Worm (Caenorhabditis elegans): ENCODE results near the gene C03B1.10.

C03B1.10 gene

DNA sequence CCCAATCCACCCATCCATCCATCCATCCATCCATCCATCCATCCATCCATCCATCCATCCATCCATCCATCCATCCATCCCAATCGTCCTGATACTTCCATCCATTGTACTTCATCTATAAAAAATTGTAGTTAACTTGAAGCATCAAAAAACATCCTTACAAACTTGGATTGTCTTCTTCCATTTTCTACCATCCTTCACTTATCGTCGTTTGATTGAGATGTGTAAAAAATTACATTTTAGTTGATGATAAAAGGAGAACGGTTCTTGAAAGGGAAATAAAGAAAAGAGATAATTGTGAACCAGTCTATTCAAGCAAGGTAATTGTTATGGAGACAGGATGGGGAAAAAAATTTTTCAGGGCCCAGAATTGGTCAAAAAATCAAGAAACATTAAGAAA, at the start of gene C03B1.10:
TSS of gene C03B1.10 (minus strand) at position 101 of the 400 bp plus-strand sequence.
- no peak for TF ChIP-seq elt-1 (tag; optimal IDR thresholded peaks at IDR 0.05)
- TF ChIP-seq nhr-10 (tag; optimal IDR thresholded peaks at IDR 0.05): no peak
- no peak for TF ChIP-seq dmd-4 (tag; optimal IDR thresholded peaks at IDR 0.05)
- TF ChIP-seq ztf-11 (tag; optimal IDR thresholded peaks at IDR 0.05): no peak
- no peak for TF ChIP-seq zag-1 (tag; optimal IDR thresholded peaks at IDR 0.05)

DNA sequence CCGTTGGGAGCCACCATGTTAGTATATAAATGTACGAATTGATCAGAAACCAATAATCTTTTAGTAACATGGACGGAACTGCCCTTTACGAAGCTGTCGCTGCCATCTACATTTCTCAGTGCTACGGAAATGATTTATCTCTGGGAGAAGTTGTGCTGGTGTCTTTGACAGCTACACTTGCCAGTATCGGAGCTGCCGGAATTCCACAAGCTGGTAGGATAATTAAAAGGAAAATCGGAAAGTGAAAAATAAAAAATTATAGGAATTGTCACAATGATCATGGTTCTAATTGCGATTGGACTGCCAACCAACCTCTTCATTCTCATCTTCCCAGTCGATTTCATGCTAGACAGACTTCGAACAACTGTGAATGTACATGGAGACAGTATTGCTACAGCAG, 48.2 kb upstream of the C03B1.10 start:
- TF ChIP-seq nhr-21 (tag; optimal IDR thresholded peaks at IDR 0.05) (no peak), snpc-4 (tag; optimal IDR thresholded peaks at IDR 0.05) (no peak), Y55F3AM.14 (GFP tag; optimal IDR thresholded peaks at IDR 0.05) (no peak), ceh-82 (tag; optimal IDR thresholded peaks at IDR 0.05) (no peak), lin-39 (tag; optimal IDR thresholded peaks at IDR 0.05) (no peak), nhr-77 (tag; optimal IDR thresholded peaks at IDR 0.05) (no peak), alr-1 (tag; optimal IDR thresholded peaks at IDR 0.05) (no peak), sem-4 (tag; optimal IDR thresholded peaks at IDR 0.05) (no peak)

DNA sequence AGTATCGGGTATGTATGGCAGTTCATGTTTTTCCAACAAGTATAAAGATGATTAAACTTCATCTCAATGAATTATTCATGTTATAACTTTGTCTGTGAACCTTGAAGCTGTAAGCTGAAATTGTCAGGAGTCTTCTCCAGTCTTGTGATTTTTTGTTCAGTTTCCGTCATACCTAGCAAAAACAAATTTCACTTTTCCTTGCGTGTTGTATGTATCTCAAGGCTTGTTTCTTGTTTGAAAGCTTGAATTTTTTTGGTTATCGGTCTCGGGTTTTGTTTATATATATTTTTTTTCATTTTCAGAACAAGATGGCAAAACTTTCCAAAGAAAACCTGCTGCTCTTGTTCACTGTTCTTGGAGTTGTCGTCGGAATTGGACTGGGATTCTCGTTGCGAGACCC, 45.5 kb upstream of the C03B1.10 start, which contains the start of gene glt-4:
TSS of gene glt-4 (plus strand) at position 301 of the 400 bp plus-strand sequence.
- TF ChIP-seq ztf-11 (tag; optimal IDR thresholded peaks at IDR 0.05) (no peak), sem-4 (tag; optimal IDR thresholded peaks at IDR 0.05) (no peak), nhr-25 (tag; optimal IDR thresholded peaks at IDR 0.05) (no peak)

DNA sequence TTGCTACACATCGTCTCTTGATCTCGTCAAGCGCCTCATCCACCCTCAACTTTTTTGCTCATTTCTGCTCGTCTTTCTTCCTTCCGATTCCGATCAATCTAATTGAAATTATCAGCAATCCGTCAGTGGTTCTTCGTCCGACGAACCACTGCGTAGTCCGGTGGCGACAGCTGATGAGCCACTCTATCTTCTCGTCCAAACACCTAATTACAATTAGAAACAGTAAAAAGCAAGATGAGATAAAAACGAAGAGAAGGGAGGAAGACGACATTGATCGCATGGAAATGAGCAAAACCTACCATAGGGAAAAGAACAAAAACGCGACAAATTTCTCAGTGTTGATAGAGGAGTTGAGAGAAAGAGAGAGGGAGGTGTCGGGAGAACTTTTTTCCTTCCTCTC, 41.8 kb upstream of the C03B1.10 start:
- TF ChIP-seq F13H6.1 (tag; optimal IDR thresholded peaks at IDR 0.05): peak; percentile 6
- no peak for TF ChIP-seq lin-11 (tag; optimal IDR thresholded peaks at IDR 0.05)
- peak in 1 of 2 experiments; percentile 5 for TF ChIP-seq lsy-2 (tag; optimal IDR thresholded peaks at IDR 0.05)
- TF ChIP-seq C34F6.9 (tag; optimal IDR thresholded peaks at IDR 0.05): peak; percentile 8

ce11 chrX:6391491-6391890, 33.8 kb upstream of the C03B1.10 start, which contains the start of gene igcm-2:
TSS of gene igcm-2 (minus strand) at chrX:6391591.
- TF ChIP-seq crh-2 (tag; optimal IDR thresholded peaks at IDR 0.05): no peak

ce11 chrX:6388639-6389038, 31.0 kb upstream of the C03B1.10 start:
- TF ChIP-seq mdl-1 (tag; optimal IDR thresholded peaks at IDR 0.05) (no peak), unc-39 (tag; optimal IDR thresholded peaks at IDR 0.05) (no peak), elt-1 (tag; optimal IDR thresholded peaks at IDR 0.05) (no peak), unc-55 (GFP tag; optimal IDR thresholded peaks at IDR 0.05) (no peak), ceh-82 (tag; optimal IDR thresholded peaks at IDR 0.05) (no peak), zag-1 (tag; optimal IDR thresholded peaks at IDR 0.05) (no peak), lin-11 (tag; optimal IDR thresholded peaks at IDR 0.05) (no peak), Y55F3AM.14 (GFP tag; optimal IDR thresholded peaks at IDR 0.05) (no peak), nhr-25 (tag; optimal IDR thresholded peaks at IDR 0.05) (no peak), mab-5 (tag; optimal IDR thresholded peaks at IDR 0.05) (no peak), lin-13 (GFP tag; optimal IDR thresholded peaks at IDR 0.05) (no peak)

- TF ChIP-seq lsy-2 (tag; optimal IDR thresholded peaks at IDR 0.05) (no peak), nhr-23 (tag; optimal IDR thresholded peaks at IDR 0.05) (no peak), skn-1 (tag; optimal IDR thresholded peaks at IDR 0.05) (no peak), lin-13 (GFP tag; optimal IDR thresholded peaks at IDR 0.05) (no peak), snpc-4 (tag; optimal IDR thresholded peaks at IDR 0.05) (no peak), ztf-1 (GFP tag; conservative IDR thresholded peaks at IDR 0.05) (no peak), ztf-4 (tag; optimal IDR thresholded peaks at IDR 0.05) (no peak), alr-1 (tag; optimal IDR thresholded peaks at IDR 0.05) (no peak), elt-3 (tag; optimal IDR thresholded peaks at IDR 0.05) (no peak), F13H6.1 (tag; optimal IDR thresholded peaks at IDR 0.05) (no peak), zag-1 (tag; optimal IDR thresholded peaks at IDR 0.05) (no peak), ztf-11 (tag; optimal IDR thresholded peaks at IDR 0.05) (no peak)
These were observed 27.5 kb upstream of the C03B1.10 start, which contains the start of gene igdb-3 for ce11 chrX:6385185-6385584. TSS of gene igdb-3 (plus strand) at chrX:6385485.

ce11 chrX:6384537-6384936, 26.9 kb upstream of the C03B1.10 start:
- no peak for TF ChIP-seq elt-3 (tag; optimal IDR thresholded peaks at IDR 0.05)
- no peak for TF ChIP-seq unc-62 (GFP tag; optimal IDR thresholded peaks at IDR 0.05)
- no peak for TF ChIP-seq ceh-16 (tag; optimal IDR thresholded peaks at IDR 0.05)
- no peak for TF ChIP-seq F13H6.1 (tag; optimal IDR thresholded peaks at IDR 0.05)

Measured in whole organism, L2 larva.